Worm (Caenorhabditis elegans) whole organism, L4 larva: ENCODE data around the gene snrp-200.
"Not testable (repeated sequence)": the region's sequence is repeated elsewhere in the genome, so short reads cannot be mapped to it uniquely, and the experiment has no call there.

Experiments used
- D1046.2 ChIP-seq: fragments of 200-800 bp; sonication (Bioruptor generic); IDR thresholded peaks from 2 replicates; pipeline ENCODE4 v1.3.6; 2022; ENCODE audit warnings: missing genetic modification characterization, missing compliant biosample characterization
- F10B5.3 ChIP-seq: sonication (generic microtip); optimal IDR thresholded peaks from 2 replicates; lab custom pipeline; 2016; ENCODE audit warnings: mild to moderate bottlenecking, missing genetic modification characterization, missing compliant biosample characterization
- F49E8.2 ChIP-seq: sonication (generic microtip); optimal IDR thresholded peaks from 2 replicates; lab custom pipeline; 2016; ENCODE audit warnings: missing compliant biosample characterization, mild to moderate bottlenecking, missing genetic modification characterization, borderline replicate concordance
- R02D3.7 ChIP-seq: fragments of 150-350 bp; sonication (generic microtip); optimal IDR thresholded peaks from 3 replicates; lab custom pipeline; 2014; ENCODE audit warnings: missing biosample characterization, missing genetic modification characterization
- T20F7.1 ChIP-seq: fragments of 200-800 bp; sonication (Bioruptor generic); optimal IDR thresholded peaks from 2 replicates; lab custom pipeline; 2018; ENCODE audit warnings: mild to moderate bottlenecking, missing genetic modification characterization, missing compliant biosample characterization
- Y105C5A.15 ChIP-seq: fragments of 200-800 bp; sonication (Bioruptor generic); IDR thresholded peaks from 2 replicates; pipeline ENCODE4 v1.3.6; 2022; ENCODE audit warnings: missing genetic modification characterization, missing compliant biosample characterization
- Y48G9A.11 ChIP-seq: fragments of 200-800 bp; sonication (Bioruptor generic); IDR thresholded peaks from 2 replicates; pipeline ENCODE4 v1.3.6; 2022; ENCODE audit warnings: missing genetic modification reagents, missing genetic modification characterization, missing compliant biosample characterization
- aha-1 ChIP-seq: fragments of 150-350 bp; peaks from one replicate; lab custom pipeline; 2014; ENCODE audit warnings: missing biosample characterization, missing genetic modification characterization
- ama-1 ChIP-seq: fragments of 150-350 bp; optimal IDR thresholded peaks from 2 replicates; lab custom pipeline; 2014; ENCODE audit warnings: inconsistent platforms, mixed read lengths
- attf-4 ChIP-seq: sonication (generic microtip); optimal IDR thresholded peaks from 3 replicates; lab custom pipeline; 2017; ENCODE audit warnings: missing biosample characterization, missing genetic modification characterization
- ceh-28 ChIP-seq: fragments of 150-350 bp; optimal IDR thresholded peaks from 2 replicates; lab custom pipeline; 2014; ENCODE audit warnings: missing biosample characterization, missing genetic modification reagents, missing genetic modification characterization
- ceh-32 ChIP-seq: sonication (generic microtip); optimal IDR thresholded peaks from 2 replicates; lab custom pipeline; 2016; ENCODE audit warnings: mild to moderate bottlenecking, missing genetic modification characterization, missing compliant biosample characterization; ENCODE audit not compliant: poor library complexity
- ceh-82 ChIP-seq: sonication (generic microtip); optimal IDR thresholded peaks from 2 replicates; lab custom pipeline; 2017; ENCODE audit warnings: missing biosample characterization, missing genetic modification characterization
- ces-1 ChIP-seq: fragments of 150-350 bp; sonication (generic microtip); optimal IDR thresholded peaks from 4 replicates; lab custom pipeline; 2014; ENCODE audit warnings: missing biosample characterization, missing genetic modification reagents, missing genetic modification characterization
- daf-16 ChIP-seq, 3 experiments: sonication (generic microtip); optimal IDR thresholded peaks; 2 replicates each; lab custom pipeline; 2016 to 2017; ENCODE audit warnings: missing genetic modification characterization in 3 of 3, missing genetic modification reagents in 3 of 3, mild to moderate bottlenecking in 2 of 3, missing compliant biosample characterization in 2 of 3, missing biosample characterization in 1 of 3, moderate library complexity in 1 of 3
- daf-8 ChIP-seq: fragments of 200-800 bp; sonication (Bioruptor generic); IDR thresholded peaks from 2 replicates; pipeline ENCODE4 v1.3.6; 2022; ENCODE audit warnings: missing genetic modification characterization, missing compliant biosample characterization
- dpl-1 ChIP-seq: fragments of 150-350 bp; optimal IDR thresholded peaks from 2 replicates; lab custom pipeline; 2014; ENCODE audit warnings: missing biosample characterization, missing genetic modification reagents, missing genetic modification characterization
- fkh-10 ChIP-seq: fragments of 150-350 bp; optimal IDR thresholded peaks from 2 replicates; lab custom pipeline; 2014; ENCODE audit warnings: missing biosample characterization, missing genetic modification reagents, missing genetic modification characterization
- hif-1 ChIP-seq, 2 experiments: sonication (generic microtip); optimal IDR thresholded peaks; 2 replicates each; lab custom pipeline; 2016 to 2017; ENCODE audit warnings: missing compliant biosample characterization in 2 of 2, missing genetic modification characterization in 2 of 2, missing genetic modification reagents in 2 of 2, missing genotype in 2 of 2, mild to moderate bottlenecking in 1 of 2
- hlh-30 ChIP-seq: sonication (generic microtip); optimal IDR thresholded peaks from 2 replicates; lab custom pipeline; 2017; ENCODE audit warnings: antibody characterized with exemption, mild to moderate bottlenecking, missing genetic modification characterization, missing compliant biosample characterization; ENCODE audit not compliant: insufficient read depth
- jun-1 ChIP-seq: fragments of 150-350 bp; optimal IDR thresholded peaks from 2 replicates; lab custom pipeline; 2014; ENCODE audit warnings: missing biosample characterization, missing genetic modification reagents, missing genetic modification characterization
- lim-7 ChIP-seq: fragments of 200-800 bp; sonication (Bioruptor generic); IDR thresholded peaks from 2 replicates; pipeline ENCODE4 v1.3.6; 2022; ENCODE audit warnings: missing genetic modification characterization, missing compliant biosample characterization
- lin-1 ChIP-seq: fragments of 200-800 bp; sonication (Bioruptor generic); IDR thresholded peaks from 2 replicates; pipeline ENCODE4 v1.3.6; 2022; ENCODE audit warnings: missing genetic modification reagents, missing genetic modification characterization, missing compliant biosample characterization
- lin-29 ChIP-seq: fragments of 200-800 bp; sonication (Bioruptor generic); IDR thresholded peaks from 2 replicates; pipeline ENCODE4 v1.3.6; 2022; ENCODE audit warnings: missing genetic modification reagents, missing genetic modification characterization, missing compliant biosample characterization
- lsy-2 ChIP-seq, 2 experiments: fragments of 150-350 bp in 1 of 2; sonication (generic microtip) in 1 of 2; optimal IDR thresholded peaks; 2 replicates each; lab custom pipeline; 2014 to 2017; ENCODE audit warnings: missing biosample characterization in 2 of 2, missing genetic modification characterization in 2 of 2
- mep-1 ChIP-seq: fragments of 150-350 bp; sonication (generic microtip); optimal IDR thresholded peaks from 3 replicates; lab custom pipeline; 2014; ENCODE audit warnings: missing biosample characterization, missing genetic modification characterization
- nhr-28 ChIP-seq: fragments of 150-350 bp; optimal IDR thresholded peaks from 2 replicates; lab custom pipeline; 2014; ENCODE audit warnings: missing biosample characterization, missing genetic modification characterization
- nhr-48 ChIP-seq: sonication (generic microtip); optimal IDR thresholded peaks from 2 replicates; lab custom pipeline; 2016; ENCODE audit warnings: mild to moderate bottlenecking, missing genetic modification characterization, missing compliant biosample characterization
- nhr-76 ChIP-seq: fragments of 150-350 bp; optimal IDR thresholded peaks from 2 replicates; lab custom pipeline; 2014; ENCODE audit warnings: missing biosample characterization, missing genetic modification characterization
- rbr-2 ChIP-seq: sonication (generic microtip); optimal IDR thresholded peaks from 2 replicates; lab custom pipeline; 2016; ENCODE audit warnings: missing genotype, missing genetic modification characterization, missing compliant biosample characterization
- set-16 ChIP-seq: fragments of 200-800 bp; sonication (Bioruptor generic); IDR thresholded peaks from 2 replicates; pipeline ENCODE4 v1.3.6; 2022; ENCODE audit warnings: missing genetic modification reagents, missing genetic modification characterization, missing compliant biosample characterization
- unc-130 ChIP-seq: sonication (generic microtip); optimal IDR thresholded peaks from 2 replicates; lab custom pipeline; 2016; ENCODE audit warnings: missing genetic modification reagents, missing genetic modification characterization, missing compliant biosample characterization
- unc-62 ChIP-seq, 3 experiments: fragments of 150-350 bp in 1 of 3; sonication (generic microtip); optimal IDR thresholded peaks in 2 of 3; peaks in 1 of 3; 1 replicate in 1 of 3; 2 replicates in 2 of 3; lab custom pipeline; 2014 to 2017; ENCODE audit warnings: missing biosample characterization in 3 of 3, missing genetic modification characterization in 3 of 3, missing genetic modification reagents in 3 of 3, missing genotype in 1 of 3
- zip-2 ChIP-seq: fragments of 150-350 bp; optimal IDR thresholded peaks from 2 replicates; lab custom pipeline; 2014; ENCODE audit warnings: missing biosample characterization, missing genetic modification characterization

snrp-200 gene

ce11 chrII:12766443-12767188 lies 29.9 kb upstream of the snrp-200 start (continued):
- TF ChIP-seq hlh-30 (no peak), daf-16 (GFP tag; optimal IDR thresholded peaks at IDR 0.05; lab: Kevin White, UChicago) (no peak), daf-16 (tag; optimal IDR thresholded peaks at IDR 0.05; lab: Kevin White, UChicago) (peak; percentile 22)

- TF ChIP-seq aha-1 (tag; lab: Kevin White, UChicago) (no peak), unc-62 (GFP tag; optimal IDR thresholded peaks at IDR 0.05 in 1 of 2; lab: Kevin White, UChicago) (peak in 1 of 2 experiments; percentile 77), unc-62 (tag; optimal IDR thresholded peaks at IDR 0.05; lab: Kevin White, UChicago) (no peak)
These were observed 27.8 kb upstream of the snrp-200 start for ce11 chrII:12764476-12764875.

- TF ChIP-seq nhr-76 (tag; lab: Kevin White, UChicago) (no peak), fkh-10 (GFP tag; lab: Kevin White, UChicago) (no peak), hif-1 (tag; optimal IDR thresholded peaks at IDR 0.05; lab: Kevin White, UChicago) (no peak), ceh-32 (tag; lab: Kevin White, UChicago) (no peak), Y105C5A.15 (no peak), lsy-2 (tag; optimal IDR thresholded peaks at IDR 0.05; lab: Kevin White, UChicago) (no peak), D1046.2 (no peak), lim-7 (GFP tag; lab: Robert Waterston, UW) (no peak), lin-29 (GFP tag; lab: Robert Waterston, UW) (no peak), ceh-82 (no peak), unc-130 (GFP tag; lab: Kevin White, UChicago) (no peak), ama-1 (no peak), R02D3.7 (no peak)
These were observed 23.8 kb upstream of the snrp-200 start, which contains the start of gene cnp-2 for ce11 chrII:12760497-12760896. Gene cnp-2, plus strand, starts transcription at chrII:12760797.

- TF ChIP-seq nhr-48 (tag; lab: Kevin White, UChicago) = no peak
- no peak for TF ChIP-seq ceh-82
- TF ChIP-seq jun-1 (tag; lab: Kevin White, UChicago) = no peak
- TF ChIP-seq dpl-1 (GFP tag; lab: Kevin White, UChicago) = no peak
- no peak for TF ChIP-seq ceh-28 (tag; lab: Kevin White, UChicago)
- TF ChIP-seq zip-2 (tag; lab: Kevin White, UChicago) = no peak
- TF ChIP-seq hlh-30 = no peak
- no peak for TF ChIP-seq F49E8.2 (tag; lab: Kevin White, UChicago)
- no peak for TF ChIP-seq lin-1 (GFP tag; lab: Robert Waterston, UW)
- no peak for TF ChIP-seq nhr-28
- no peak for TF ChIP-seq attf-4 (tag; lab: Kevin White, UChicago)
- TF ChIP-seq daf-8 (GFP tag; lab: Robert Waterston, UW) = no peak
- no peak for TF ChIP-seq hif-1 (tag; optimal IDR thresholded peaks at IDR 0.05; lab: Kevin White, UChicago)
- TF ChIP-seq Y48G9A.11 (GFP tag; lab: Robert Waterston, UW) = no peak
- TF ChIP-seq rbr-2 (tag; lab: Kevin White, UChicago) = no peak
- no peak for TF ChIP-seq F10B5.3
- TF ChIP-seq T20F7.1 (GFP tag; lab: Kevin White, UChicago) = no peak
- no peak for TF ChIP-seq ces-1 (GFP tag; lab: Kevin White, UChicago)
- TF ChIP-seq, all 104 proteins: peak for 0
These were observed 19.5 kb upstream of the snrp-200 start, which contains the start of the genes Y46G5A.7 and Y46G5A.8 for ce11 chrII:12756180-12756579. Gene Y46G5A.7, minus strand, starts transcription at chrII:12756332. Gene Y46G5A.8, plus strand, starts transcription at chrII:12756338.

- TF ChIP-seq Y105C5A.15, set-16, mep-1: not testable (repeated sequence)
These were observed 17.0 kb upstream of the snrp-200 start, which contains the start of gene Y46G5A.39 for ce11 chrII:12753725-12754124. Gene Y46G5A.39, minus strand, starts transcription at chrII:12753825.
